Fruit fly (Drosophila melanogaster) whole organism, pupa: ENCODE data around the gene beat-IIa.

Experiments used
- CG10348 ChIP-seq: fragments of 200-800 bp; sonication (Bioruptor generic); IDR thresholded peaks from 2 replicates; pipeline ENCODE4 v1.3.6; 2022; ENCODE audit warnings: missing biosample characterization, missing genetic modification characterization
- CG12605 ChIP-seq: fragments of 200-800 bp; sonication (Bioruptor generic); IDR thresholded peaks from 2 replicates; pipeline ENCODE4 v1.3.6; 2022; ENCODE audit warnings: missing biosample characterization, missing genetic modification characterization
- CG13204 ChIP-seq: fragments of 200-800 bp; sonication (Bioruptor generic); optimal IDR thresholded peaks from 2 replicates; lab custom pipeline; 2018; ENCODE audit warnings: missing biosample characterization, mild to moderate bottlenecking, missing genetic modification characterization, moderate library complexity
- CG14655 ChIP-seq: fragments of 200-800 bp; sonication (Bioruptor generic); optimal IDR thresholded peaks from 3 replicates; lab custom pipeline; 2017; ENCODE audit warnings: mild to moderate bottlenecking, missing biosample characterization, missing genetic modification reagents, missing genetic modification characterization
- CG15710 ChIP-seq: fragments of 200-800 bp; sonication (Bioruptor generic); optimal IDR thresholded peaks from 2 replicates; lab custom pipeline; 2018; ENCODE audit warnings: missing biosample characterization, mild to moderate bottlenecking, missing genetic modification characterization, moderate library complexity
- CG17806 ChIP-seq: fragments of 200-800 bp; sonication (Bioruptor generic); optimal IDR thresholded peaks from 2 replicates; lab custom pipeline; 2018; ENCODE audit warnings: missing biosample characterization, mild to moderate bottlenecking, missing genetic modification characterization, moderate library complexity
- CG32121 ChIP-seq: fragments of 200-800 bp; sonication (Bioruptor generic); IDR thresholded peaks from 2 replicates; pipeline ENCODE4 v1.3.6; 2022; ENCODE audit warnings: missing biosample characterization, missing genetic modification characterization
- CG34367 ChIP-seq: fragments of 200-800 bp; sonication (Bioruptor generic); optimal IDR thresholded peaks from 2 replicates; lab custom pipeline; 2018; ENCODE audit warnings: missing biosample characterization, mild to moderate bottlenecking, missing genetic modification characterization
- CG4496 ChIP-seq: fragments of 200-800 bp; sonication (Bioruptor generic); IDR thresholded peaks from 3 replicates; pipeline ENCODE4 v1.3.6; 2022; ENCODE audit warnings: missing biosample characterization, missing genetic modification characterization
- CG8159 ChIP-seq: fragments of 200-800 bp; sonication (Bioruptor generic); optimal IDR thresholded peaks from 3 replicates; lab custom pipeline; 2018; ENCODE audit warnings: missing biosample characterization, mild to moderate bottlenecking, missing genetic modification characterization, moderate library complexity
- CG8301 ChIP-seq: fragments of 200-800 bp; sonication (Bioruptor generic); optimal IDR thresholded peaks from 2 replicates; lab custom pipeline; 2018; ENCODE audit warnings: missing biosample characterization, mild to moderate bottlenecking, missing genetic modification characterization
- CG9948 ChIP-seq: fragments of 200-800 bp; sonication (Bioruptor generic); optimal IDR thresholded peaks from 2 replicates; lab custom pipeline; 2018; ENCODE audit warnings: missing biosample characterization, mild to moderate bottlenecking, missing genetic modification characterization, moderate library complexity
- D1 ChIP-seq: fragments of 200-800 bp; sonication (Bioruptor generic); optimal IDR thresholded peaks from 2 replicates; lab custom pipeline; 2018; ENCODE audit warnings: missing biosample characterization, mild to moderate bottlenecking, missing genetic modification characterization, moderate library complexity
- EcR ChIP-seq: fragments of 200-800 bp; sonication (Bioruptor generic); optimal IDR thresholded peaks from 3 replicates; lab custom pipeline; 2019; ENCODE audit warnings: missing biosample characterization, missing genetic modification characterization, mild to moderate bottlenecking, moderate library complexity, missing genetic modification reagents
- Ets98B ChIP-seq: fragments of 200-800 bp; sonication (Bioruptor generic); IDR thresholded peaks from 2 replicates; pipeline ENCODE4 v1.3.6; 2022; ENCODE audit warnings: missing biosample characterization, missing genetic modification characterization
- Pif1A ChIP-seq: fragments of 200-800 bp; sonication (Bioruptor generic); optimal IDR thresholded peaks from 3 replicates; lab custom pipeline; 2016; ENCODE audit warnings: missing biosample characterization, missing genetic modification characterization
- Pif1B ChIP-seq: fragments of 200-800 bp; sonication (Bioruptor generic); optimal IDR thresholded peaks from 3 replicates; lab custom pipeline; 2016; ENCODE audit warnings: missing biosample characterization, missing genetic modification characterization
- Snoo ChIP-seq: fragments of 200-800 bp; sonication (Bioruptor generic); optimal IDR thresholded peaks from 3 replicates; lab custom pipeline; 2017; ENCODE audit warnings: missing biosample characterization, mild to moderate bottlenecking, missing genetic modification characterization, inconsistent platforms
- fd96Ca ChIP-seq: fragments of 200-800 bp; sonication (Bioruptor generic); IDR thresholded peaks from 3 replicates; pipeline ENCODE4 v1.3.6; 2022; ENCODE audit warnings: missing biosample characterization, missing genetic modification characterization
- gl ChIP-seq: fragments of 200-800 bp; sonication (Bioruptor generic); optimal IDR thresholded peaks from 2 replicates; lab custom pipeline; 2018; ENCODE audit warnings: missing biosample characterization, mild to moderate bottlenecking, missing genetic modification characterization
- rn ChIP-seq: fragments of 200-800 bp; sonication (Bioruptor generic); IDR thresholded peaks from 2 replicates; pipeline ENCODE4 v1.3.6; 2022; ENCODE audit warnings: missing biosample characterization, missing genetic modification characterization

The beat-IIa gene

dm6 chr3R:17391313-17391845 lies 25.5 kb upstream of the beat-IIa start, which contains the start of the genes Brf and sds22:
TSS of gene Brf (minus strand) at chr3R:17391337.
TSS of gene sds22 (plus strand) at chr3R:17391594.
- TF ChIP-seq Ets98B (GFP tag; lab: Robert Waterston, UW) (peak; percentile 91), CG8301 (tag; lab: Kevin White, UChicago) (peak; percentile 88), CG13204 (GFP tag; lab: Kevin White, UChicago) (peak; percentile 55), gl (tag; lab: Kevin White, UChicago) (peak; percentile 75), CG8159 (tag; lab: Kevin White, UChicago) (peak; percentile 95), D1 (tag; lab: Kevin White, UChicago) (peak; percentile 88), fd96Ca (GFP tag; lab: Robert Waterston, UW) (peak; percentile 77), CG17806 (tag; lab: Kevin White, UChicago) (peak; percentile 94), CG34367 (tag; lab: Kevin White, UChicago) (peak; percentile 91), CG14655 (GFP tag; lab: Kevin White, UChicago) (peak; percentile 93), CG32121 (GFP tag; lab: Robert Waterston, UW) (peak; percentile 89), CG9948 (peak; percentile 91), Pif1A (GFP tag; lab: Kevin White, UChicago) (peak; percentile 92), Snoo (tag; lab: Kevin White, UChicago) (peak; percentile 89), CG12605 (peak; percentile 76; the same call in 1 of the 2 replicates), Pif1B (GFP tag; lab: Kevin White, UChicago) (peak; percentile 91), CG4496 (GFP tag; lab: Robert Waterston, UW) (peak; percentile 93), CG15710 (tag; lab: Kevin White, UChicago) (peak; percentile 94), CG10348 (GFP tag; lab: Robert Waterston, UW) (peak; percentile 62), rn (peak; percentile 86; the same call in 1 of the 2 replicates), EcR (GFP tag; lab: Kevin White, UChicago) (peak; percentile 2)

- TF ChIP-seq D1 (tag; lab: Kevin White, UChicago) (no peak), CG10348 (GFP tag; lab: Robert Waterston, UW) (peak; percentile 63), EcR (GFP tag; lab: Kevin White, UChicago) (no peak), CG8159 (tag; lab: Kevin White, UChicago) (peak; percentile 81), gl (tag; lab: Kevin White, UChicago) (peak; percentile 67), CG17806 (tag; lab: Kevin White, UChicago) (peak; percentile 81), CG34367 (tag; lab: Kevin White, UChicago) (peak; percentile 60), fd96Ca (GFP tag; lab: Robert Waterston, UW) (peak; percentile 83), CG4496 (GFP tag; lab: Robert Waterston, UW) (peak; percentile 90), CG14655 (GFP tag; lab: Kevin White, UChicago) (peak; percentile 85), Pif1B (GFP tag; lab: Kevin White, UChicago) (peak; percentile 47), Pif1A (GFP tag; lab: Kevin White, UChicago) (peak; percentile 83), Snoo (tag; lab: Kevin White, UChicago) (peak; percentile 45), CG8301 (tag; lab: Kevin White, UChicago) (peak; percentile 84), CG9948 (peak; percentile 72), Ets98B (GFP tag; lab: Robert Waterston, UW) (peak; percentile 92), CG32121 (GFP tag; lab: Robert Waterston, UW) (peak; percentile 82), rn (peak; percentile 71), CG15710 (tag; lab: Kevin White, UChicago) (peak; percentile 67), CG13204 (GFP tag; lab: Kevin White, UChicago) (peak; percentile 29), CG12605 (peak; percentile 61; the same call in 1 of the 2 replicates)
These were observed 20.4 kb upstream of the beat-IIa start for dm6 chr3R:17386168-17386819.

dm6 chr3R:17385329-17386019 lies 19.6 kb upstream of the beat-IIa start:
- TF ChIP-seq Ets98B (GFP tag; lab: Robert Waterston, UW), result peak; percentile 61; the same call in 1 of the 2 replicates
- 0 out of 2 replicates have a peak, but pooled peaks have one; percentile 33 for TF ChIP-seq CG32121 (GFP tag; lab: Robert Waterston, UW)
- TF ChIP-seq CG10348 (GFP tag; lab: Robert Waterston, UW), result no peak
- peak; percentile 42 for TF ChIP-seq CG8159 (tag; lab: Kevin White, UChicago)
- TF ChIP-seq CG14655 (GFP tag; lab: Kevin White, UChicago), result peak; percentile 31
- TF ChIP-seq CG15710 (tag; lab: Kevin White, UChicago), result peak; percentile 14
- TF ChIP-seq CG8301 (tag; lab: Kevin White, UChicago), result no peak
- TF ChIP-seq fd96Ca (GFP tag; lab: Robert Waterston, UW), result peak; percentile 68; the same call in 2 of the 3 replicates
- TF ChIP-seq D1 (tag; lab: Kevin White, UChicago), result no peak
- TF ChIP-seq CG12605, result peak; percentile 51
- TF ChIP-seq Pif1A (GFP tag; lab: Kevin White, UChicago), result peak; percentile 25
- no peak for TF ChIP-seq gl (tag; lab: Kevin White, UChicago)
- peak; percentile 4 for TF ChIP-seq Pif1B (GFP tag; lab: Kevin White, UChicago)
- no peak for TF ChIP-seq CG9948
- peak; percentile 42 for TF ChIP-seq Snoo (tag; lab: Kevin White, UChicago)
- no peak for TF ChIP-seq rn
- no peak for TF ChIP-seq EcR (GFP tag; lab: Kevin White, UChicago)
- peak; percentile 74; the same call in 2 of the 3 replicates for TF ChIP-seq CG4496 (GFP tag; lab: Robert Waterston, UW)
- peak; percentile 42 for TF ChIP-seq CG34367 (tag; lab: Kevin White, UChicago)
- TF ChIP-seq CG13204 (GFP tag; lab: Kevin White, UChicago), result no peak
- no peak for TF ChIP-seq CG17806 (tag; lab: Kevin White, UChicago)
- TF ChIP-seq, all 21 proteins: peak for 12

- TF ChIP-seq Pif1B (GFP tag; lab: Kevin White, UChicago), result no peak
- no peak for TF ChIP-seq CG15710 (tag; lab: Kevin White, UChicago)
- no peak for TF ChIP-seq EcR (GFP tag; lab: Kevin White, UChicago)
- TF ChIP-seq CG12605, result no peak
- TF ChIP-seq CG34367 (tag; lab: Kevin White, UChicago), result no peak
- no peak for TF ChIP-seq CG8159 (tag; lab: Kevin White, UChicago)
- no peak for TF ChIP-seq CG32121 (GFP tag; lab: Robert Waterston, UW)
- TF ChIP-seq D1 (tag; lab: Kevin White, UChicago), result no peak
- TF ChIP-seq CG13204 (GFP tag; lab: Kevin White, UChicago), result no peak
- TF ChIP-seq rn, result no peak
- no peak for TF ChIP-seq CG8301 (tag; lab: Kevin White, UChicago)
- TF ChIP-seq, all 21 proteins: peak for 0
These were observed 16.0 kb upstream of the beat-IIa start for dm6 chr3R:17381916-17382315.
